Worm (Caenorhabditis elegans) whole organism, L4 larva: Measurements from ENCODE around the gene F40G9.19.

Experiments used
- F44E2.7 ChIP-seq: fragments of 200-800 bp; sonication (Bioruptor generic); IDR thresholded peaks from 2 replicates; pipeline ENCODE4 v2.1.2; 2022; ENCODE audit warnings: missing genetic modification characterization, missing compliant biosample characterization
- F49E8.2 ChIP-seq: sonication (generic microtip); optimal IDR thresholded peaks from 2 replicates; lab custom pipeline; 2016; ENCODE audit warnings: missing compliant biosample characterization, mild to moderate bottlenecking, missing genetic modification characterization, borderline replicate concordance
- R02D3.7 ChIP-seq: fragments of 150-350 bp; sonication (generic microtip); optimal IDR thresholded peaks from 3 replicates; lab custom pipeline; 2014; ENCODE audit warnings: missing biosample characterization, missing genetic modification characterization
- T20F7.1 ChIP-seq: fragments of 200-800 bp; sonication (Bioruptor generic); optimal IDR thresholded peaks from 2 replicates; lab custom pipeline; 2018; ENCODE audit warnings: mild to moderate bottlenecking, missing genetic modification characterization, missing compliant biosample characterization
- T26A8.4 ChIP-seq: fragments of 200-800 bp; sonication (Bioruptor generic); IDR thresholded peaks from 2 replicates; pipeline ENCODE4 v1.3.6; 2022; ENCODE audit warnings: missing genetic modification characterization, missing compliant biosample characterization
- Y105C5A.15 ChIP-seq: fragments of 200-800 bp; sonication (Bioruptor generic); IDR thresholded peaks from 2 replicates; pipeline ENCODE4 v1.3.6; 2022; ENCODE audit warnings: missing genetic modification characterization, missing compliant biosample characterization
- Y48G9A.11 ChIP-seq: fragments of 200-800 bp; sonication (Bioruptor generic); IDR thresholded peaks from 2 replicates; pipeline ENCODE4 v1.3.6; 2022; ENCODE audit warnings: missing genetic modification reagents, missing genetic modification characterization, missing compliant biosample characterization
- ZK337.2 ChIP-seq: fragments of 200-800 bp; sonication (Bioruptor generic); IDR thresholded peaks from 2 replicates; pipeline ENCODE4 v1.3.6; 2022; ENCODE audit warnings: missing genetic modification reagents, missing genetic modification characterization, missing compliant biosample characterization
- ZK546.5 ChIP-seq, 2 experiments: sonication (generic microtip); optimal IDR thresholded peaks; 2 replicates each; lab custom pipeline; 2017; ENCODE audit warnings: missing biosample characterization in 2 of 2, missing genetic modification characterization in 2 of 2
- ama-1 ChIP-seq: fragments of 150-350 bp; optimal IDR thresholded peaks from 2 replicates; lab custom pipeline; 2014; ENCODE audit warnings: inconsistent platforms, mixed read lengths
- arid-1 ChIP-seq: fragments of 200-800 bp; sonication (Bioruptor generic); conservative IDR thresholded peaks from 2 replicates; pipeline ENCODE4 v1.3.6; 2022; ENCODE audit warnings: missing genetic modification reagents, missing genetic modification characterization, missing compliant biosample characterization
- attf-4 ChIP-seq: sonication (generic microtip); optimal IDR thresholded peaks from 3 replicates; lab custom pipeline; 2017; ENCODE audit warnings: missing biosample characterization, missing genetic modification characterization
- ces-1 ChIP-seq: fragments of 150-350 bp; sonication (generic microtip); optimal IDR thresholded peaks from 4 replicates; lab custom pipeline; 2014; ENCODE audit warnings: missing biosample characterization, missing genetic modification reagents, missing genetic modification characterization
- daf-16 ChIP-seq, 3 experiments: sonication (generic microtip); optimal IDR thresholded peaks; 2 replicates each; lab custom pipeline; 2016 to 2017; ENCODE audit warnings: missing genetic modification characterization in 3 of 3, missing genetic modification reagents in 3 of 3, mild to moderate bottlenecking in 2 of 3, missing compliant biosample characterization in 2 of 3, missing biosample characterization in 1 of 3, moderate library complexity in 1 of 3
- daf-8 ChIP-seq: fragments of 200-800 bp; sonication (Bioruptor generic); IDR thresholded peaks from 2 replicates; pipeline ENCODE4 v1.3.6; 2022; ENCODE audit warnings: missing genetic modification characterization, missing compliant biosample characterization
- dmd-6 ChIP-seq: fragments of 200-800 bp; sonication (Bioruptor generic); IDR thresholded peaks from 2 replicates; pipeline ENCODE4 v1.3.6; 2022; ENCODE audit warnings: missing genetic modification reagents, missing genetic modification characterization, missing compliant biosample characterization
- dve-1 ChIP-seq: sonication (generic microtip); optimal IDR thresholded peaks from 2 replicates; lab custom pipeline; 2017; ENCODE audit warnings: antibody characterized with exemption, mild to moderate bottlenecking, missing genetic modification characterization, missing compliant biosample characterization; ENCODE audit not compliant: insufficient read depth
- fos-1 ChIP-seq: fragments of 150-350 bp; optimal IDR thresholded peaks from 2 replicates; lab custom pipeline; 2014; ENCODE audit warnings: missing biosample characterization, missing genetic modification characterization
- hlh-11 ChIP-seq: fragments of 200-800 bp; sonication (Bioruptor generic); optimal IDR thresholded peaks from 2 replicates; lab custom pipeline; 2018; ENCODE audit warnings: mild to moderate bottlenecking, missing genetic modification characterization, missing compliant biosample characterization
- jun-1 ChIP-seq: fragments of 150-350 bp; optimal IDR thresholded peaks from 2 replicates; lab custom pipeline; 2014; ENCODE audit warnings: missing biosample characterization, missing genetic modification reagents, missing genetic modification characterization
- lin-38 ChIP-seq: fragments of 200-800 bp; sonication (Bioruptor generic); IDR thresholded peaks from 2 replicates; pipeline ENCODE4 v1.3.6; 2022; ENCODE audit warnings: missing genetic modification reagents, missing genetic modification characterization, missing compliant biosample characterization
- lsy-2 ChIP-seq, 2 experiments: fragments of 150-350 bp in 1 of 2; sonication (generic microtip) in 1 of 2; optimal IDR thresholded peaks; 2 replicates each; lab custom pipeline; 2014 to 2017; ENCODE audit warnings: missing biosample characterization in 2 of 2, missing genetic modification characterization in 2 of 2
- mes-2 ChIP-seq: sonication (generic microtip); optimal IDR thresholded peaks from 2 replicates; lab custom pipeline; 2016; ENCODE audit warnings: missing genotype, mild to moderate bottlenecking, missing genetic modification characterization, missing compliant biosample characterization; ENCODE audit not compliant: poor library complexity, severe bottlenecking
- mxl-3 ChIP-seq: fragments of 200-800 bp; sonication (Bioruptor generic); optimal IDR thresholded peaks from 2 replicates; lab custom pipeline; 2018; ENCODE audit warnings: mild to moderate bottlenecking, missing genetic modification characterization, missing compliant biosample characterization
- nhr-10 ChIP-seq: fragments of 150-350 bp; optimal IDR thresholded peaks from 2 replicates; lab custom pipeline; 2014; ENCODE audit warnings: missing biosample characterization, missing genetic modification characterization
- nhr-102 ChIP-seq: sonication (generic microtip); optimal IDR thresholded peaks from 2 replicates; lab custom pipeline; 2016; ENCODE audit warnings: mild to moderate bottlenecking, missing genetic modification characterization, moderate library complexity, missing compliant biosample characterization
- nhr-111 ChIP-seq: fragments of 200-800 bp; sonication (Bioruptor generic); optimal IDR thresholded peaks from 2 replicates; lab custom pipeline; 2018; ENCODE audit warnings: mild to moderate bottlenecking, missing genetic modification characterization, missing compliant biosample characterization
- nhr-28 ChIP-seq: fragments of 150-350 bp; optimal IDR thresholded peaks from 2 replicates; lab custom pipeline; 2014; ENCODE audit warnings: missing biosample characterization, missing genetic modification characterization
- nhr-48 ChIP-seq: sonication (generic microtip); optimal IDR thresholded peaks from 2 replicates; lab custom pipeline; 2016; ENCODE audit warnings: mild to moderate bottlenecking, missing genetic modification characterization, missing compliant biosample characterization
- nhr-6 ChIP-seq: fragments of 150-350 bp; optimal IDR thresholded peaks from 2 replicates; lab custom pipeline; 2014; ENCODE audit warnings: missing biosample characterization, missing genetic modification characterization
- nhr-76 ChIP-seq: fragments of 150-350 bp; optimal IDR thresholded peaks from 2 replicates; lab custom pipeline; 2014; ENCODE audit warnings: missing biosample characterization, missing genetic modification characterization
- pqm-1 ChIP-seq: sonication (generic microtip); optimal IDR thresholded peaks from 2 replicates; lab custom pipeline; 2017; ENCODE audit warnings: missing biosample characterization, missing genetic modification characterization
- rbr-2 ChIP-seq: sonication (generic microtip); optimal IDR thresholded peaks from 2 replicates; lab custom pipeline; 2016; ENCODE audit warnings: missing genotype, missing genetic modification characterization, missing compliant biosample characterization
- snpc-4 ChIP-seq: fragments of 150-350 bp; optimal IDR thresholded peaks from 2 replicates; lab custom pipeline; 2014; ENCODE audit warnings: missing biosample characterization, missing genetic modification characterization
- spr-3 ChIP-seq: fragments of 200-800 bp; sonication (Bioruptor generic); optimal IDR thresholded peaks from 2 replicates; lab custom pipeline; 2018; ENCODE audit warnings: mild to moderate bottlenecking, missing genetic modification characterization, missing compliant biosample characterization
- unc-39 ChIP-seq: sonication (generic microtip); optimal IDR thresholded peaks from 2 replicates; lab custom pipeline; 2017; ENCODE audit warnings: missing biosample characterization, missing genetic modification characterization
- unc-62 ChIP-seq, 3 experiments: fragments of 150-350 bp in 1 of 3; sonication (generic microtip); optimal IDR thresholded peaks in 2 of 3; peaks in 1 of 3; 1 replicate in 1 of 3; 2 replicates in 2 of 3; lab custom pipeline; 2014 to 2017; ENCODE audit warnings: missing biosample characterization in 3 of 3, missing genetic modification characterization in 3 of 3, missing genetic modification reagents in 3 of 3, missing genotype in 1 of 3
- vab-7 ChIP-seq: fragments of 200-800 bp; sonication (Bioruptor generic); IDR thresholded peaks from 2 replicates; pipeline ENCODE4 v1.3.6; 2022; ENCODE audit warnings: missing genetic modification reagents, missing genetic modification characterization, missing compliant biosample characterization
- zag-1 ChIP-seq: fragments of 150-350 bp; optimal IDR thresholded peaks from 2 replicates; lab custom pipeline; 2014; ENCODE audit warnings: missing biosample characterization, missing genetic modification characterization
- ztf-7 ChIP-seq: fragments of 150-350 bp; optimal IDR thresholded peaks from 2 replicates; lab custom pipeline; 2014; ENCODE audit warnings: missing biosample characterization, missing genetic modification characterization

The F40G9.19 gene

ce11 chrIII:145078-145477 is 28.5 kb upstream of the F40G9.19 start, which contains the start of the genes T17A3.12 and fbxb-83:
Gene T17A3.12, minus strand, starts transcription at chrIII:145178.
Gene fbxb-83, minus strand, starts transcription at chrIII:145211.
- TF ChIP-seq dve-1 (tag; lab: Kevin White, UChicago) (no peak), nhr-6 (tag; lab: Kevin White, UChicago) (no peak), R02D3.7 (no peak), vab-7 (GFP tag; lab: Robert Waterston, UW) (no peak), nhr-10 (tag; lab: Kevin White, UChicago) (no peak), nhr-111 (GFP tag; lab: Kevin White, UChicago) (no peak), Y48G9A.11 (no peak), ama-1 (lab: Kevin White, UChicago) (no peak), nhr-102 (tag; lab: Kevin White, UChicago) (no peak), lsy-2 (tag; optimal IDR thresholded peaks at IDR 0.05; lab: Kevin White, UChicago) (no peak), Y105C5A.15 (no peak), nhr-48 (tag; lab: Kevin White, UChicago) (no peak), ces-1 (GFP tag; lab: Kevin White, UChicago) (no peak), daf-8 (no peak), jun-1 (tag; lab: Kevin White, UChicago) (no peak), F49E8.2 (tag; lab: Kevin White, UChicago) (no peak)

DNA sequence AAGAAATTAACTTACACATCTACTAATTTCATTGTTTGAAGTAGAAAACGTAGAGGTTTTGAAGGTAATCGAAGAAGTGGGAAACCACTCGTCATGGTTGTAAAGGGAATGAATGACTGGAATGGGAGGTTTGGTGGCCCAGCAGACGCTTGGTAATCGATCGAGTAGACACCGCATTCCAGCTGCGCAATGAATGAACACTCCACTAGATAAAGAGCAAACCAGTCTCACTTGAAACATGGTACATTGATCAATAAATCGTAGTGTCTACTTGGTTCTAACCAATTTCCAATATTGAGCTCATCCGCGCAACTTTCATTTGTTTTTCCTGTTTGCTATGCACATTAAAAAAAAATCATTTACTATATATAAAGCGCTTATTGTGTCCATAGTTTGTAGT is 27.2 kb upstream of the F40G9.19 start, which contains the start of gene fbxb-84:
TSS of gene fbxb-84 (minus strand) at position 101 of the 400 bp plus-strand sequence.
- TF ChIP-seq mes-2 (tag; lab: Kevin White, UChicago) (no peak), attf-4 (no peak), mxl-3 (GFP tag; lab: Kevin White, UChicago) (no peak), rbr-2 (tag; lab: Kevin White, UChicago) (no peak), snpc-4 (no peak)

DNA sequence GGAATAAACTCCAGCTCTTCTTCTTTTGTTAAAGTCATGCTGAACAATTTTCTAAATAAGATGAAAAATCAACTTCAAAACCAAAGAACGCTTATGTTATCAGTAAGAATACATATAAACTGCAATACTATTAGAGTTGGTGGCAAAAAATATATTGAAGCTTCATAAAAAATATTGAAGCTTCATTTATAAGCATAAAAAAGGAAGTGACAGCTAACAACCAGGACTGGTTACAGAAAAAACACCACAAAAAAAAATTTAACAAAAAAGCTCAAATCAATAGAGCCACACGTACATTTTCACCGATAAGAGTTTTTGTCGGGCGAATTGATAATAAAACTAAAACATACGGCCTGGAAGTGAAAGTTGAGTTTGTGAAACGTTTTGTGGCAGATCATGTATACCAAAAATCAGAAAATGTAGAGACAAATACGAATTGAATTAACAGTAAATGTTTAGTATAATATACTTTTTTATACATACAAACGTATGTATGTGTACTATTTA is 26.0 kb upstream of the F40G9.19 start, which contains the start of gene sqst-5:
TSS of gene sqst-5 (minus strand) at position 51 of the 507 bp plus-strand sequence.
- no peak for TF ChIP-seq fos-1 (tag; lab: Kevin White, UChicago)
- TF ChIP-seq nhr-28 (tag; lab: Kevin White, UChicago), result peak; percentile 66
- TF ChIP-seq ZK546.5 (tag; optimal IDR thresholded peaks at IDR 0.05; lab: Kevin White, UChicago), result no peak
- TF ChIP-seq T26A8.4 (GFP tag; lab: Robert Waterston, UW), result no peak
- TF ChIP-seq hlh-11 (tag; lab: Kevin White, UChicago), result peak; percentile 15
- TF ChIP-seq snpc-4, result no peak
- TF ChIP-seq ZK337.2 (GFP tag; lab: Robert Waterston, UW), result no peak
- TF ChIP-seq T20F7.1 (GFP tag; lab: Kevin White, UChicago), result peak; percentile 33
- peak; percentile 63 for TF ChIP-seq pqm-1 (tag; lab: Kevin White, UChicago)
- TF ChIP-seq lin-38, result no peak
- TF ChIP-seq dve-1 (tag; lab: Kevin White, UChicago), result peak; percentile 66
- TF ChIP-seq attf-4, result no peak
- TF ChIP-seq ces-1 (GFP tag; lab: Kevin White, UChicago), result no peak
- no peak for TF ChIP-seq F44E2.7 (GFP tag; lab: Robert Waterston, UW)
- peak; percentile 34; the same call in 1 of the 2 replicates for TF ChIP-seq dmd-6 (GFP tag; lab: Robert Waterston, UW)
- TF ChIP-seq ztf-7 (tag; lab: Kevin White, UChicago), result no peak
- no peak for TF ChIP-seq daf-16 (GFP tag; optimal IDR thresholded peaks at IDR 0.05; lab: Kevin White, UChicago)
- peak; percentile 46 for TF ChIP-seq daf-16 (tag; optimal IDR thresholded peaks at IDR 0.05; lab: Kevin White, UChicago)
- no peak for TF ChIP-seq zag-1
- TF ChIP-seq, all 104 proteins: peak for 7

DNA sequence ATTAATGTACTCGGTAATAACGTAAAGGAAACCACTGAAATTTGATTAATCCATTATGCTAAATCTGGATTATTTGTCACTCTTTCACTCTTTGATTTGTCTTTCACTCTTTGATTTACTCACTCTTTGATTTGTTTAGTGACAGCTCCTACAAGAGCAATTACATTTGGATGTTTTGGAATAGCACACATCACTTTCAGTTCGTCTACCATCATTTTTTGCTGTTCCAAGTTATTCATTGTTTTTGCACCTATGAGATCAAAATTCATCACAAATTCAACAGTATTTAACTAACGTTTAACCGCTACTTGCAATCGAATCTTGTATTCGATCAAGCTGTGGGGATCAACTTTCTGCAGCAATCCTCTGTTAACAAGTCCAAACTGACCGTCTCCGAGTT is 24.5 kb upstream of the F40G9.19 start:
- TF ChIP-seq unc-62 (GFP tag; optimal IDR thresholded peaks at IDR 0.05 in 1 of 2; lab: Kevin White, UChicago) (peak in 1 of 2 experiments; percentile 60), unc-62 (tag; optimal IDR thresholded peaks at IDR 0.05; lab: Kevin White, UChicago) (no peak), dmd-6 (GFP tag; lab: Robert Waterston, UW) (no peak), nhr-76 (no peak), unc-39 (no peak), arid-1 (GFP tag; lab: Robert Waterston, UW) (no peak), spr-3 (GFP tag; lab: Kevin White, UChicago) (no peak)
